Fruit fly (Drosophila melanogaster) whole organism: ENCODE measurements around the gene nolo.

Experiments
- CG8478 ChIP-seq: fragments of >200 bp; optimal IDR thresholded peaks from 2 replicates; lab custom pipeline; 2018; ENCODE audit warnings: inconsistent platforms
- Dll ChIP-seq: fragments of >200 bp; optimal IDR thresholded peaks from 2 replicates; lab custom pipeline; 2017
- EcR ChIP-seq, 2 experiments: fragments of >200 bp; optimal IDR thresholded peaks; 2 replicates each; lab custom pipeline; 2017; ENCODE audit warnings: missing biosample characterization in 2 of 2, missing genetic modification characterization in 2 of 2, missing genetic modification reagents in 2 of 2
- pan ChIP-seq: fragments of >200 bp; optimal IDR thresholded peaks from 2 replicates; lab custom pipeline; 2017
- psq ChIP-seq: fragments of >200 bp; optimal IDR thresholded peaks from 2 replicates; lab custom pipeline; 2017
- usp ChIP-seq: fragments of >200 bp; optimal IDR thresholded peaks from 2 replicates; lab custom pipeline; 2017; ENCODE audit warnings: missing biosample characterization, missing genetic modification characterization, mixed read lengths

nolo gene

dm6 chr2L:21752798-21753197 is 68.9 kb downstream of the nolo start:
- no peak for TF ChIP-seq usp (GFP tag; lab: Kevin White, UChicago)
- no peak for TF ChIP-seq psq (lab: Kevin White, UChicago)
- no peak for TF ChIP-seq pan (lab: Kevin White, UChicago)
- no peak for TF ChIP-seq EcR (GFP tag; optimal IDR thresholded peaks at IDR 0.05; lab: Kevin White, UChicago)

dm6 chr2L:21753448-21753908 is 69.6 kb downstream of the nolo start:
- no peak for TF ChIP-seq Dll (lab: Kevin White, UChicago)
- TF ChIP-seq EcR (GFP tag; optimal IDR thresholded peaks at IDR 0.05; lab: Kevin White, UChicago), result no peak
- TF ChIP-seq usp (GFP tag; lab: Kevin White, UChicago), result no peak
- TF ChIP-seq pan (lab: Kevin White, UChicago), result no peak
- TF ChIP-seq CG8478, result no peak
- no peak for TF ChIP-seq psq (lab: Kevin White, UChicago)

- no peak for TF ChIP-seq psq (lab: Kevin White, UChicago)
Measured at dm6 chr2L:21754011-21754410, 70.1 kb downstream of the nolo start.

dm6 chr2L:21755310-21755709 is 71.4 kb downstream of the nolo start:
- TF ChIP-seq usp (GFP tag; lab: Kevin White, UChicago), result no peak
- TF ChIP-seq psq (lab: Kevin White, UChicago), result no peak
- no peak for TF ChIP-seq Dll (lab: Kevin White, UChicago)
- no peak for TF ChIP-seq EcR (GFP tag; optimal IDR thresholded peaks at IDR 0.05; lab: Kevin White, UChicago)
- TF ChIP-seq CG8478, result no peak
- no peak for TF ChIP-seq pan (lab: Kevin White, UChicago)

dm6 chr2L:21756696-21757095 is 72.8 kb downstream of the nolo start:
- TF ChIP-seq Dll (lab: Kevin White, UChicago) (no peak), EcR (GFP tag; optimal IDR thresholded peaks at IDR 0.05; lab: Kevin White, UChicago) (no peak), CG8478 (no peak), psq (lab: Kevin White, UChicago) (no peak), pan (lab: Kevin White, UChicago) (no peak), usp (GFP tag; lab: Kevin White, UChicago) (no peak)

dm6 chr2L:21757264-21758066 is 73.6 kb downstream of the nolo start, which contains the start of the genes step and CG1416:
TSS of gene step (minus strand) at chr2L:21757466.
TSS of gene CG1416 (plus strand) at chr2L:21758010.
- TF ChIP-seq psq (lab: Kevin White, UChicago) (no peak), Dll (lab: Kevin White, UChicago) (no peak), EcR (GFP tag; optimal IDR thresholded peaks at IDR 0.05; lab: Kevin White, UChicago) (no peak), pan (lab: Kevin White, UChicago) (no peak)

- no peak for TF ChIP-seq psq (lab: Kevin White, UChicago)
- no peak for TF ChIP-seq usp (GFP tag; lab: Kevin White, UChicago)
- no peak for TF ChIP-seq pan (lab: Kevin White, UChicago)
- no peak for TF ChIP-seq CG8478
- no peak for TF ChIP-seq EcR (GFP tag; optimal IDR thresholded peaks at IDR 0.05; lab: Kevin White, UChicago)
Measured at dm6 chr2L:21758067-21758398, 74.1 kb downstream of the nolo start.

dm6 chr2L:21764934-21765333 is 81.0 kb downstream of the nolo start:
- no peak for TF ChIP-seq CG8478
- TF ChIP-seq pan (lab: Kevin White, UChicago), result no peak
- TF ChIP-seq usp (GFP tag; lab: Kevin White, UChicago), result no peak
- TF ChIP-seq Dll (lab: Kevin White, UChicago), result no peak
- TF ChIP-seq EcR (GFP tag; optimal IDR thresholded peaks at IDR 0.05; lab: Kevin White, UChicago), result no peak
- no peak for TF ChIP-seq psq (lab: Kevin White, UChicago)

- TF ChIP-seq pan (lab: Kevin White, UChicago) (no peak), psq (lab: Kevin White, UChicago) (no peak), CG8478 (no peak), EcR (GFP tag; optimal IDR thresholded peaks at IDR 0.05; lab: Kevin White, UChicago) (no peak), usp (GFP tag; lab: Kevin White, UChicago) (no peak), Dll (lab: Kevin White, UChicago) (no peak)
Measured at dm6 chr2L:21769461-21769860, 85.6 kb downstream of the nolo start.
